Fruit fly (Drosophila melanogaster): ENCODE results near the gene VAChT.
A peak's percentile ranks its signal among the peaks of the same experiment; 100 is the strongest.

Gene VAChT

DNA sequence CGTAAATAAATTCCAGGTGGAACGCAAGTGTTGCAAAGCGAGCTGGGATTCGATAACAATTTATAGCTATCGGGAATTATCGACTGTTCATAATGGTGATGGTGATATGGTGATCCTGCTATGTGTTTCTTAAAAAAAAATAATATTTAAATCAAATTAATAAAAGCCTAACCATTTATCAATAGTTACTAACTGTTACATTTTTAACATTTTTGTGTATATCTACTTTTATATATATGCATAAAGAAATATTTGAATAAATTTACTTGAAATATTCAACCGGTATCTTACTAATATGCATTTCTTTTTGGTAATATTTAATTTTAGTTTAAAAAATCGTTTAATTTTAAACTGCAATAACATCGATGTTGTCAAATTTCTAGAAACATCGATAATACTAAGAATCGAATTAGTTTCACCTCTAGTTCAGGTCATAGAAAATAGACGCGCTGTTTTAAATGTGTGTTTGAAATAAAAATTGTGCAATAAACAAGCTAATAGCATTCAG lies 40.7 kb downstream of the VAChT start, which contains the start of the genes PGS1 and gwl (continued):
- TF ChIP-seq CG18619 (GFP tag; optimal IDR thresholded peaks at IDR 0.05): peak; percentile 54
- peak; percentile 69 for TF ChIP-seq stc (GFP tag; IDR thresholded peaks at IDR 0.05)
- peak; percentile 53; the same call in 2 of the 3 replicates for TF ChIP-seq ken (GFP tag; IDR thresholded peaks at IDR 0.05)
- peak; percentile 44; the same call in 2 of the 3 replicates for TF ChIP-seq CG14860 (GFP tag; IDR thresholded peaks at IDR 0.05; ENCODE audit: partially characterized antibody)
- TF ChIP-seq CG11085 (GFP tag; IDR thresholded peaks at IDR 0.05): peak; percentile 80
- peak; percentile 46; the same call in 1 of the 2 replicates for TF ChIP-seq Rx (GFP tag; IDR thresholded peaks at IDR 0.05)
- peak; percentile 54 for TF ChIP-seq HLH54F (GFP tag; optimal IDR thresholded peaks at IDR 0.05)
- no peak for TF ChIP-seq NC2α (GFP tag; optimal IDR thresholded peaks at IDR 0.05)
- peak; percentile 26 for TF ChIP-seq CG6683 (GFP tag; optimal IDR thresholded peaks at IDR 0.05)
- peak; percentile 33 for TF ChIP-seq ems (GFP tag; optimal IDR thresholded peaks at IDR 0.05)
- TF ChIP-seq Mes4 (GFP tag; optimal IDR thresholded peaks at IDR 0.05): no peak
- TF ChIP-seq CG9215 (GFP tag; IDR thresholded peaks at IDR 0.05): peak; percentile 75
- TF ChIP-seq crc (GFP tag; optimal IDR thresholded peaks at IDR 0.05): no peak
- TF ChIP-seq CG15601 (tag; optimal IDR thresholded peaks at IDR 0.05): no peak
- no peak for TF ChIP-seq Neu2 (GFP tag; optimal IDR thresholded peaks at IDR 0.05; ENCODE audit: borderline replicate concordance)
- no peak for TF ChIP-seq p53 (GFP tag; optimal IDR thresholded peaks at IDR 0.05)
- no peak for TF ChIP-seq pnt (GFP tag; optimal IDR thresholded peaks at IDR 0.05)
- peak; percentile 29; the same call in 1 of the 2 replicates for TF ChIP-seq Bgb (GFP tag; IDR thresholded peaks at IDR 0.05; ENCODE audit: partially characterized antibody)
- peak; percentile 70; the same call in 1 of the 3 replicates for TF ChIP-seq CG7357 (GFP tag; IDR thresholded peaks at IDR 0.05)
- peak; percentile 69 for TF ChIP-seq fd96Cb (tag; optimal IDR thresholded peaks at IDR 0.05)
- TF ChIP-seq lmd (GFP tag; IDR thresholded peaks at IDR 0.05): peak; percentile 84
- TF ChIP-seq CG17186 (GFP tag; optimal IDR thresholded peaks at IDR 0.05): no peak
- peak; percentile 42 for TF ChIP-seq CG6765 (GFP tag; optimal IDR thresholded peaks at IDR 0.05)
- no peak for TF ChIP-seq Vsx1 (GFP tag; optimal IDR thresholded peaks at IDR 0.05)
- peak; percentile 18; the same call in 1 of the 2 replicates for TF ChIP-seq onecut (GFP tag; IDR thresholded peaks at IDR 0.05)
- TF ChIP-seq sim (GFP tag; IDR thresholded peaks at IDR 0.05): no peak
- TF ChIP-seq NFAT (GFP tag; IDR thresholded peaks at IDR 0.05): peak; percentile 64
- TF ChIP-seq Dll (GFP tag; IDR thresholded peaks at IDR 0.05; ENCODE audit: partially characterized antibody): peak; percentile 81
- peak; percentile 84 for TF ChIP-seq esg (GFP tag; conservative IDR thresholded peaks at IDR 0.05)
- peak; percentile 33; the same call in 1 of the 2 replicates for TF ChIP-seq chm (GFP tag; IDR thresholded peaks at IDR 0.05)
- peak; percentile 12 for TF ChIP-seq fu2 (GFP tag; optimal IDR thresholded peaks at IDR 0.05)
- TF ChIP-seq Max (GFP tag; optimal IDR thresholded peaks at IDR 0.05): peak; percentile 56
- no peak for TF ChIP-seq CG15073 (GFP tag; optimal IDR thresholded peaks at IDR 0.05)
- TF ChIP-seq Bteb2 (GFP tag; optimal IDR thresholded peaks at IDR 0.05): peak; percentile 64
- TF ChIP-seq Gug (GFP tag; IDR thresholded peaks at IDR 0.05): peak; percentile 49; the same call in 2 of the 4 replicates
- TF ChIP-seq Atf3 (GFP tag; optimal IDR thresholded peaks at IDR 0.05): no peak
- peak; percentile 75 for TF ChIP-seq CG10654 (GFP tag; optimal IDR thresholded peaks at IDR 0.05)
- TF ChIP-seq CG11695 (GFP tag; IDR thresholded peaks at IDR 0.05): peak; percentile 80
- TF ChIP-seq CG16863 (GFP tag; optimal IDR thresholded peaks at IDR 0.05): peak; percentile 16
- peak; percentile 60 for TF ChIP-seq nerfin-1 (tag; optimal IDR thresholded peaks at IDR 0.05)
- TF ChIP-seq CG9727 (GFP tag; optimal IDR thresholded peaks at IDR 0.05): peak; percentile 83
- TF ChIP-seq CG2116 (GFP tag; optimal IDR thresholded peaks at IDR 0.05): peak; percentile 80
- peak; percentile 84 for TF ChIP-seq Xbp1 (GFP tag; optimal IDR thresholded peaks at IDR 0.05)
- peak; percentile 54; the same call in 1 of the 2 replicates for TF ChIP-seq rib (GFP tag; IDR thresholded peaks at IDR 0.05)
- TF ChIP-seq CG12744 (GFP tag; optimal IDR thresholded peaks at IDR 0.05): peak; percentile 16
- TF ChIP-seq CG6689 (GFP tag; IDR thresholded peaks at IDR 0.05): peak; percentile 88
- TF ChIP-seq Abd-B (GFP tag; optimal IDR thresholded peaks at IDR 0.05): peak; percentile 81
- 0 out of 2 replicates have a peak, but pooled peaks have one; percentile 11 for TF ChIP-seq CG16779 (GFP tag; IDR thresholded peaks at IDR 0.05)
- TF ChIP-seq Ravus (GFP tag; IDR thresholded peaks at IDR 0.05): peak; percentile 28; the same call in 1 of the 2 replicates
- TF ChIP-seq Ada2b (GFP tag; IDR thresholded peaks at IDR 0.05): peak; percentile 63; the same call in 1 of the 2 replicates
- TF ChIP-seq CG4730 (GFP tag; IDR thresholded peaks at IDR 0.05): peak; percentile 81

Data from whole organism, embryonic.